Fruit fly (Drosophila melanogaster): Measurements from ENCODE around the gene CG17625.

The CG17625 gene

dm6 chr3R:22710662-22711061, 24.0 kb downstream of the CG17625 start, which contains the start of gene CG4907:
Gene CG4907 (minus strand): TSS chr3R:22710762.
- TF ChIP-seq Gug (GFP tag; IDR thresholded peaks at IDR 0.05): no peak
- no peak for TF ChIP-seq CG4318 (GFP tag; optimal IDR thresholded peaks at IDR 0.05)
- TF ChIP-seq cyc (GFP tag; optimal IDR thresholded peaks at IDR 0.05): no peak
- no peak for TF ChIP-seq OdsH (GFP tag; optimal IDR thresholded peaks at IDR 0.05)
- no peak for TF ChIP-seq CG3919 (GFP tag; optimal IDR thresholded peaks at IDR 0.05)

- TF ChIP-seq Hr39 (GFP tag; optimal IDR thresholded peaks at IDR 0.05) (no peak), CG8119 (GFP tag; IDR thresholded peaks at IDR 0.05) (no peak), Lpt (GFP tag; optimal IDR thresholded peaks at IDR 0.05) (no peak), CG8632 (GFP tag; optimal IDR thresholded peaks at IDR 0.05) (no peak), acj6 (GFP tag; optimal IDR thresholded peaks at IDR 0.05) (no peak), cyc (GFP tag; optimal IDR thresholded peaks at IDR 0.05) (no peak), CG11762 (GFP tag; optimal IDR thresholded peaks at IDR 0.05; ENCODE audit: insufficient read depth) (no peak), CG6854 (GFP tag; optimal IDR thresholded peaks at IDR 0.05) (no peak), net (GFP tag; optimal IDR thresholded peaks at IDR 0.05) (no peak), CG32006 (GFP tag; optimal IDR thresholded peaks at IDR 0.05) (no peak), Hr4 (GFP tag; optimal IDR thresholded peaks at IDR 0.05) (no peak), Smox (GFP tag; optimal IDR thresholded peaks at IDR 0.05) (no peak), fkh (GFP tag; optimal IDR thresholded peaks at IDR 0.05) (no peak), OdsH (GFP tag; optimal IDR thresholded peaks at IDR 0.05) (no peak), ss (GFP tag; optimal IDR thresholded peaks at IDR 0.05) (no peak), pdm3 (GFP tag; optimal IDR thresholded peaks at IDR 0.05) (no peak), fd59A (GFP tag; optimal IDR thresholded peaks at IDR 0.05) (no peak), spab (GFP tag; optimal IDR thresholded peaks at IDR 0.05) (no peak), achi (GFP tag; optimal IDR thresholded peaks at IDR 0.05) (no peak), CG31627 (GFP tag; optimal IDR thresholded peaks at IDR 0.05) (no peak)
These were observed 31.2 kb downstream of the CG17625 start for dm6 chr3R:22717863-22718262.

dm6 chr3R:22718401-22718800, 31.8 kb downstream of the CG17625 start:
- TF ChIP-seq esn (GFP tag; optimal IDR thresholded peaks at IDR 0.05): no peak
- TF ChIP-seq Hr38 (GFP tag; optimal IDR thresholded peaks at IDR 0.05): no peak
- no peak for TF ChIP-seq CG6276 (GFP tag; optimal IDR thresholded peaks at IDR 0.05)
- no peak for TF ChIP-seq spab (GFP tag; optimal IDR thresholded peaks at IDR 0.05)

dm6 chr3R:22718937-22719606, 32.4 kb downstream of the CG17625 start:
- TF ChIP-seq CG11902 (GFP tag; optimal IDR thresholded peaks at IDR 0.05): no peak
- no peak for TF ChIP-seq acj6 (GFP tag; optimal IDR thresholded peaks at IDR 0.05)
- TF ChIP-seq fd59A (GFP tag; optimal IDR thresholded peaks at IDR 0.05): no peak
- TF ChIP-seq Met (GFP tag; optimal IDR thresholded peaks at IDR 0.05): no peak
- TF ChIP-seq CG10631 (GFP tag; optimal IDR thresholded peaks at IDR 0.05): no peak
- no peak for TF ChIP-seq Blimp-1 (GFP tag; optimal IDR thresholded peaks at IDR 0.05)
- no peak for TF ChIP-seq CG3032 (tag; optimal IDR thresholded peaks at IDR 0.05)
- no peak for TF ChIP-seq svp (GFP tag)
- no peak for TF ChIP-seq Smox (GFP tag; optimal IDR thresholded peaks at IDR 0.05)
- no peak for TF ChIP-seq CG4318 (GFP tag; optimal IDR thresholded peaks at IDR 0.05)
- no peak for TF ChIP-seq eg (GFP tag; IDR thresholded peaks at IDR 0.05)
- no peak for TF ChIP-seq Hr38 (GFP tag; optimal IDR thresholded peaks at IDR 0.05)
- no peak for TF ChIP-seq CG7368 (GFP tag; optimal IDR thresholded peaks at IDR 0.05)
- no peak for TF ChIP-seq Hr4 (GFP tag; optimal IDR thresholded peaks at IDR 0.05)
- no peak for TF ChIP-seq ss (GFP tag; optimal IDR thresholded peaks at IDR 0.05)
- TF ChIP-seq Eip78C (GFP tag): no peak
- TF ChIP-seq CG11762 (GFP tag; optimal IDR thresholded peaks at IDR 0.05; ENCODE audit: insufficient read depth): no peak
